Worm (Caenorhabditis elegans): ENCODE measurements around the gene drr-2.

ce11 chrIII:13606016-13606530, 37.3 kb downstream of the drr-2 start, which contains the start of gene act-5:
- TF ChIP-seq tbx-8 (GFP tag; optimal IDR thresholded peaks at IDR 0.05): no peak
- no peak for TF ChIP-seq sem-2 (GFP tag; optimal IDR thresholded peaks at IDR 0.05)
- TF ChIP-seq pha-4 (tag; optimal IDR thresholded peaks at IDR 0.05): no peak
- TF ChIP-seq nhr-2 (tag; optimal IDR thresholded peaks at IDR 0.05): no peak
- TF ChIP-seq snpc-4 (tag; optimal IDR thresholded peaks at IDR 0.05): no peak
- no peak for TF ChIP-seq blmp-1 (tag; optimal IDR thresholded peaks at IDR 0.05)
- TF ChIP-seq ceh-83 (GFP tag; optimal IDR thresholded peaks at IDR 0.05): no peak
- TF ChIP-seq M03D4.4 (tag; optimal IDR thresholded peaks at IDR 0.05): no peak
- no peak for TF ChIP-seq drap-1 (GFP tag; optimal IDR thresholded peaks at IDR 0.05)
- TF ChIP-seq nhr-12 (tag; optimal IDR thresholded peaks at IDR 0.05): no peak
- TF ChIP-seq cnd-1 (tag; optimal IDR thresholded peaks at IDR 0.05): no peak
- TF ChIP-seq ces-1 (GFP tag; optimal IDR thresholded peaks at IDR 0.05): no peak
- no peak for TF ChIP-seq lsy-2 (tag; optimal IDR thresholded peaks at IDR 0.05)
